Worm (Caenorhabditis elegans) whole organism, L4/young adult: ENCODE results near the gene H14A12.3.

Source experiments
- W03F9.2 ChIP-seq: fragments of 150-350 bp; optimal IDR thresholded peaks from 2 replicates; lab custom pipeline; 2014; ENCODE audit warnings: missing biosample characterization, missing genetic modification characterization
- dao-5 ChIP-seq: sonication (generic microtip); optimal IDR thresholded peaks from 2 replicates; lab custom pipeline; 2016; ENCODE audit warnings: missing genotype, missing genetic modification characterization, moderate library complexity, missing compliant biosample characterization

DNA sequence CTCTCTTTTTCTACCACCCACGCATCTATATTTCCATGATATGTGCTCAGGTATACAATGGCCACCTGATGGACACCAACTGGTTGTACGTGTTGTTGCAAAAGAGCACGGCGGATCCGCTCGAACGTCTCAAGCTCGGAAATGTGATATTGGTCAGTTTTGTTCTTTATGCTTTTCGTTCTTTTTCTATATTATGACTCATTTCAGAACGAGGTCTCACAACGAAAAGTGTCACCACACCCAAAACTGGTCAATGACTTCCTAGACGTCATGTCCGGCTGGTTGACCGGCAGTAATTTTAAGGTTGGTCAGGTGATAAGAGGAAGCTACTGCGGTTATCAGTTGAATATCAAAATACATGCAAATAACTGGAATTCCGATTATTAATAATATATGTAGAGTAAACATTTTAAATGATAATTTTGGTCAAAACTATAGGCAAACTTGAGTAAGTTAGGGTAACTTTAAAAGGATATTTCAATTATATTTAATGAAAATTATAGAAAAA is 44.6 kb downstream of the H14A12.3 start, which contains the start of gene cls-1:
- TF ChIP-seq W03F9.2 (tag; lab: Kevin White, UChicago) (no peak), dao-5 (tag; lab: Kevin White, UChicago) (no peak)
